Fruit fly (Drosophila melanogaster): ENCODE results near the gene CG14969.

CG14969 gene

DNA sequence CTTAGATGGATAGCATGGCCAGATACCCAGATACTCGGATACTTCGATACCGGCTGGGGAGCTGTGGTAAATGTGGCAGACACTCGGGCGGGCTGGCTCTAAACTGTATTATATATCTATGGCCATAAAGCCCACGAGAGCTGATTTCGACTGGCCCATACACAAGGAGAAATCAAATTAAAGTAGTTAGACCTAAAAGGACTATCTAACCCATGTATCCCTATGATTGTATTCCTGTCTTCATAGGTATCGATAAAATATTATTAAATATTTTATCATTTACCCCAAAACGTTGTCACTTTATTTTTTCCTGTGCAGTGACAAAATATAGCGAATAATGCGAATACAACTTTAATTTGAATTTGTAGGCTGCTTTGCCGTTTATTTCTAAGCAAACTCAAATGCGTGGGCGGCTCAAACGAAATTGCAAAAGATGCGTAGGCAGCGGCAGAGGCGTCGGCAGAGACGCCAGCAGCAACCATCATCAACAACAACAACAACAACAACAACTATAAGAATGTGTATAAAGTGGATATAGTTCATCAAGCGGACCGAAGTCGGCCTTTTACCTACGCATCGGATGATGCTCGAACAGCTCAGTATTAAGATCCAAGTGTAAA lies 47.2 kb upstream of the CG14969 start (continued):
- peak; percentile 34; the same call in 1 of the 2 replicates for TF ChIP-seq danr (GFP tag; IDR thresholded peaks at IDR 0.05)
- TF ChIP-seq CoRest (tag; optimal IDR thresholded peaks at IDR 0.05): peak; percentile 27
- no peak for TF ChIP-seq CG2712 (tag; optimal IDR thresholded peaks at IDR 0.05)
- TF ChIP-seq wdn (GFP tag; IDR thresholded peaks at IDR 0.05): 0 out of 2 replicates have a peak, but pooled peaks have one; percentile 42
- TF ChIP-seq CG7357 (GFP tag; IDR thresholded peaks at IDR 0.05): peak; percentile 51; the same call in 1 of the 3 replicates
- no peak for TF ChIP-seq fru (optimal IDR thresholded peaks at IDR 0.05)
- TF ChIP-seq zen2 (GFP tag; IDR thresholded peaks at IDR 0.05; ENCODE audit: partially characterized antibody): no peak
- TF ChIP-seq CG7745 (tag; optimal IDR thresholded peaks at IDR 0.05): no peak
- TF ChIP-seq CG9609 (GFP tag; optimal IDR thresholded peaks at IDR 0.05): no peak
- peak; percentile 16 for TF ChIP-seq HHEX (GFP tag; optimal IDR thresholded peaks at IDR 0.05)
- no peak for TF ChIP-seq Vsx1 (GFP tag; optimal IDR thresholded peaks at IDR 0.05)
- TF ChIP-seq Dfd (GFP tag; optimal IDR thresholded peaks at IDR 0.05): no peak
- TF ChIP-seq CG11247 (GFP tag; IDR thresholded peaks at IDR 0.05): peak; percentile 49; the same call in 1 of the 2 replicates
- peak; percentile 62 for TF ChIP-seq Atf6 (GFP tag; IDR thresholded peaks at IDR 0.05)
- no peak for TF ChIP-seq jumu (GFP tag; optimal IDR thresholded peaks at IDR 0.05)
- no peak for TF ChIP-seq Hmx (GFP tag; optimal IDR thresholded peaks at IDR 0.05)
- TF ChIP-seq eve (GFP tag; optimal IDR thresholded peaks at IDR 0.05): no peak
- peak; percentile 4 for TF ChIP-seq Hsf (GFP tag; optimal IDR thresholded peaks at IDR 0.05)
- TF ChIP-seq ap (GFP tag; IDR thresholded peaks at IDR 0.05): peak; percentile 28; the same call in 1 of the 2 replicates
- TF ChIP-seq NFAT (GFP tag; IDR thresholded peaks at IDR 0.05): peak; percentile 74
- TF ChIP-seq luna (GFP tag; optimal IDR thresholded peaks at IDR 0.05): no peak
- peak; percentile 69 for TF ChIP-seq sisA (GFP tag; IDR thresholded peaks at IDR 0.05)
- TF ChIP-seq bab2 (GFP tag; optimal IDR thresholded peaks at IDR 0.05): no peak
- peak; percentile 6 for TF ChIP-seq tup (GFP tag; optimal IDR thresholded peaks at IDR 0.05)
- peak; percentile 44 for TF ChIP-seq Abd-B (GFP tag; optimal IDR thresholded peaks at IDR 0.05)
- peak; percentile 63 for TF ChIP-seq Fer3 (tag; optimal IDR thresholded peaks at IDR 0.05)
- TF ChIP-seq disco-r (GFP tag; optimal IDR thresholded peaks at IDR 0.05): no peak
- TF ChIP-seq CG10209 (GFP tag; optimal IDR thresholded peaks at IDR 0.05): peak; percentile 3
- peak; percentile 44 for TF ChIP-seq CG13424 (tag; optimal IDR thresholded peaks at IDR 0.05)
- TF ChIP-seq CG3726 (GFP tag; IDR thresholded peaks at IDR 0.05): 0 out of 3 replicates have a peak, but pooled peaks have one; percentile 26
- peak; percentile 35 for TF ChIP-seq CG8388 (GFP tag; optimal IDR thresholded peaks at IDR 0.05)
- TF ChIP-seq CG10431 (GFP tag; optimal IDR thresholded peaks at IDR 0.05): no peak
- TF ChIP-seq unpg (GFP tag; optimal IDR thresholded peaks at IDR 0.05): peak; percentile 69
- no peak for TF ChIP-seq CG12942 (GFP tag; optimal IDR thresholded peaks at IDR 0.05)
- peak; percentile 27 for TF ChIP-seq sens (GFP tag)
- TF ChIP-seq Atf-2 (GFP tag; optimal IDR thresholded peaks at IDR 0.05): no peak
- peak; percentile 64 for TF ChIP-seq ci (GFP tag; IDR thresholded peaks at IDR 0.05)
- no peak for TF ChIP-seq vfl (GFP tag; optimal IDR thresholded peaks at IDR 0.05)
- peak; percentile 40 for TF ChIP-seq Fer1 (GFP tag; optimal IDR thresholded peaks at IDR 0.05)
- no peak; the same call in 2 of the 3 replicates for TF ChIP-seq CG11560 (tag; IDR thresholded peaks at IDR 0.05)
- TF ChIP-seq CG32532 (GFP tag; IDR thresholded peaks at IDR 0.05): peak; percentile 88
- peak in 1 of 2 experiments; percentile 63 for TF ChIP-seq Hr51 (GFP tag; optimal IDR thresholded peaks at IDR 0.05)
- no peak for TF ChIP-seq Meics (GFP tag; optimal IDR thresholded peaks at IDR 0.05)
- no peak for TF ChIP-seq pnt (GFP tag; optimal IDR thresholded peaks at IDR 0.05)
- TF ChIP-seq Taf1 (GFP tag; IDR thresholded peaks at IDR 0.05): 0 out of 2 replicates have a peak, but pooled peaks have one; percentile 43
- TF ChIP-seq run (tag; optimal IDR thresholded peaks at IDR 0.05): no peak
- peak; percentile 54 for TF ChIP-seq CG11504 (tag; optimal IDR thresholded peaks at IDR 0.05)
- peak; percentile 64; the same call in 2 of the 3 replicates for TF ChIP-seq zfh1 (GFP tag; IDR thresholded peaks at IDR 0.05)
- peak; percentile 12 for TF ChIP-seq CG1602 (GFP tag; optimal IDR thresholded peaks at IDR 0.05)
- TF ChIP-seq Fer2 (tag; optimal IDR thresholded peaks at IDR 0.05): peak; percentile 9
- no peak for TF ChIP-seq NK7.1 (GFP tag; optimal IDR thresholded peaks at IDR 0.05)
